Fruit fly (Drosophila melanogaster) whole organism, pupa: ENCODE measurements around the gene CG18258.

Experiments
- CG10348 ChIP-seq: fragments of 200-800 bp; sonication (Bioruptor generic); IDR thresholded peaks from 2 replicates; pipeline ENCODE4 v1.3.6; 2022; ENCODE audit warnings: missing biosample characterization, missing genetic modification characterization
- CG12605 ChIP-seq: fragments of 200-800 bp; sonication (Bioruptor generic); IDR thresholded peaks from 2 replicates; pipeline ENCODE4 v1.3.6; 2022; ENCODE audit warnings: missing biosample characterization, missing genetic modification characterization
- CG13204 ChIP-seq: fragments of 200-800 bp; sonication (Bioruptor generic); optimal IDR thresholded peaks from 2 replicates; lab custom pipeline; 2018; ENCODE audit warnings: missing biosample characterization, mild to moderate bottlenecking, missing genetic modification characterization, moderate library complexity
- CG14655 ChIP-seq: fragments of 200-800 bp; sonication (Bioruptor generic); optimal IDR thresholded peaks from 3 replicates; lab custom pipeline; 2017; ENCODE audit warnings: mild to moderate bottlenecking, missing biosample characterization, missing genetic modification reagents, missing genetic modification characterization
- CG15710 ChIP-seq: fragments of 200-800 bp; sonication (Bioruptor generic); optimal IDR thresholded peaks from 2 replicates; lab custom pipeline; 2018; ENCODE audit warnings: missing biosample characterization, mild to moderate bottlenecking, missing genetic modification characterization, moderate library complexity
- CG17806 ChIP-seq: fragments of 200-800 bp; sonication (Bioruptor generic); optimal IDR thresholded peaks from 2 replicates; lab custom pipeline; 2018; ENCODE audit warnings: missing biosample characterization, mild to moderate bottlenecking, missing genetic modification characterization, moderate library complexity
- CG32121 ChIP-seq: fragments of 200-800 bp; sonication (Bioruptor generic); IDR thresholded peaks from 2 replicates; pipeline ENCODE4 v1.3.6; 2022; ENCODE audit warnings: missing biosample characterization, missing genetic modification characterization
- CG34367 ChIP-seq: fragments of 200-800 bp; sonication (Bioruptor generic); optimal IDR thresholded peaks from 2 replicates; lab custom pipeline; 2018; ENCODE audit warnings: missing biosample characterization, mild to moderate bottlenecking, missing genetic modification characterization
- CG4496 ChIP-seq: fragments of 200-800 bp; sonication (Bioruptor generic); IDR thresholded peaks from 3 replicates; pipeline ENCODE4 v1.3.6; 2022; ENCODE audit warnings: missing biosample characterization, missing genetic modification characterization
- CG8159 ChIP-seq: fragments of 200-800 bp; sonication (Bioruptor generic); optimal IDR thresholded peaks from 3 replicates; lab custom pipeline; 2018; ENCODE audit warnings: missing biosample characterization, mild to moderate bottlenecking, missing genetic modification characterization, moderate library complexity
- CG8301 ChIP-seq: fragments of 200-800 bp; sonication (Bioruptor generic); optimal IDR thresholded peaks from 2 replicates; lab custom pipeline; 2018; ENCODE audit warnings: missing biosample characterization, mild to moderate bottlenecking, missing genetic modification characterization
- CG9948 ChIP-seq: fragments of 200-800 bp; sonication (Bioruptor generic); optimal IDR thresholded peaks from 2 replicates; lab custom pipeline; 2018; ENCODE audit warnings: missing biosample characterization, mild to moderate bottlenecking, missing genetic modification characterization, moderate library complexity
- D1 ChIP-seq: fragments of 200-800 bp; sonication (Bioruptor generic); optimal IDR thresholded peaks from 2 replicates; lab custom pipeline; 2018; ENCODE audit warnings: missing biosample characterization, mild to moderate bottlenecking, missing genetic modification characterization, moderate library complexity
- EcR ChIP-seq: fragments of 200-800 bp; sonication (Bioruptor generic); optimal IDR thresholded peaks from 3 replicates; lab custom pipeline; 2019; ENCODE audit warnings: missing biosample characterization, missing genetic modification characterization, mild to moderate bottlenecking, moderate library complexity, missing genetic modification reagents
- Ets98B ChIP-seq: fragments of 200-800 bp; sonication (Bioruptor generic); IDR thresholded peaks from 2 replicates; pipeline ENCODE4 v1.3.6; 2022; ENCODE audit warnings: missing biosample characterization, missing genetic modification characterization
- Pif1A ChIP-seq: fragments of 200-800 bp; sonication (Bioruptor generic); optimal IDR thresholded peaks from 3 replicates; lab custom pipeline; 2016; ENCODE audit warnings: missing biosample characterization, missing genetic modification characterization
- Pif1B ChIP-seq: fragments of 200-800 bp; sonication (Bioruptor generic); optimal IDR thresholded peaks from 3 replicates; lab custom pipeline; 2016; ENCODE audit warnings: missing biosample characterization, missing genetic modification characterization
- Snoo ChIP-seq: fragments of 200-800 bp; sonication (Bioruptor generic); optimal IDR thresholded peaks from 3 replicates; lab custom pipeline; 2017; ENCODE audit warnings: missing biosample characterization, mild to moderate bottlenecking, missing genetic modification characterization, inconsistent platforms
- fd96Ca ChIP-seq: fragments of 200-800 bp; sonication (Bioruptor generic); IDR thresholded peaks from 3 replicates; pipeline ENCODE4 v1.3.6; 2022; ENCODE audit warnings: missing biosample characterization, missing genetic modification characterization
- gl ChIP-seq: fragments of 200-800 bp; sonication (Bioruptor generic); optimal IDR thresholded peaks from 2 replicates; lab custom pipeline; 2018; ENCODE audit warnings: missing biosample characterization, mild to moderate bottlenecking, missing genetic modification characterization
- rn ChIP-seq: fragments of 200-800 bp; sonication (Bioruptor generic); IDR thresholded peaks from 2 replicates; pipeline ENCODE4 v1.3.6; 2022; ENCODE audit warnings: missing biosample characterization, missing genetic modification characterization

Gene CG18258

DNA sequence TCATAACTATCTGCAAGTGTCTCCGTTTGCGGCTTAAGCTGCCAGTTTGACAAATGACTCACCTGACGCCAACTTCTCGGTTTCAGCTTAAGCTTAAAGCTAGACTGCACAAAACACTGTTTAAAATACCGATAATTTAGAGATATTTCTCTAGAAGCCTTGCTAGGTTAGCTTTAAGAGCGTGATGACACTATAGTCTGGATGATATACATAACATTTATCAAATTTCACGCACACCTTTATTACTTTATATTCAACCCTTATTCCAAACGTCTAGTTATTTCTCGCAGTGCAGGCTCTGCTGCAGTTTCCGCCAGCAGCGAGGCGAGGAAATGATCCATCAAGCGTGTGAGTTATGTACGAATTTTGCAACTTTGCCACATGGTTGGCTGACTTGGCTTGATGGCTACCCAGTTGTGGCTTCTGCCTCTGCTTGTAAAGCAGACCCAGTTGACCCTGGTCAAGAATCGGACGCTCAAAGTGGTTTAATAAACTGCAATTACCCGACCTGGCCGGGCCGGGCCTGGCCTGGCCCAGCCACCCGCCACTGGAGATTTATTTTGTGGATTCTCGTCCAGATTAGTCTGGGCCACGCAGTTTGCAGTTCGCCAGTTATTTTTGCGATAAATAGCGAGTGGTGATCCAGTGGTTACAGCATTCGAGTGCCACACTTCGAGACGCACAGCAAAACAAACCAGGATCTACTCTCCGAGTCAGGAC lies 6.3 kb downstream of the CG18258 start, which contains the start of gene CG12998:
Gene CG12998 (plus strand): TSS at position 436 of the 720 bp plus-strand sequence.
- TF ChIP-seq CG13204 (GFP tag; lab: Kevin White, UChicago) (no peak), fd96Ca (peak; percentile 64; the same call in 2 of the 3 replicates), CG14655 (GFP tag; lab: Kevin White, UChicago) (peak; percentile 33), D1 (tag; lab: Kevin White, UChicago) (no peak), CG12605 (GFP tag; lab: Robert Waterston, UW) (0 out of 2 replicates have a peak, but pooled peaks have one; percentile 11), CG4496 (GFP tag; lab: Robert Waterston, UW) (peak; percentile 65; the same call in 2 of the 3 replicates), CG8301 (tag; lab: Kevin White, UChicago) (peak; percentile 27), Ets98B (GFP tag; lab: Robert Waterston, UW) (peak; percentile 47), CG8159 (peak; percentile 59), Pif1B (peak; percentile 28), Pif1A (GFP tag; lab: Kevin White, UChicago) (no peak), gl (tag; lab: Kevin White, UChicago) (no peak)

DNA sequence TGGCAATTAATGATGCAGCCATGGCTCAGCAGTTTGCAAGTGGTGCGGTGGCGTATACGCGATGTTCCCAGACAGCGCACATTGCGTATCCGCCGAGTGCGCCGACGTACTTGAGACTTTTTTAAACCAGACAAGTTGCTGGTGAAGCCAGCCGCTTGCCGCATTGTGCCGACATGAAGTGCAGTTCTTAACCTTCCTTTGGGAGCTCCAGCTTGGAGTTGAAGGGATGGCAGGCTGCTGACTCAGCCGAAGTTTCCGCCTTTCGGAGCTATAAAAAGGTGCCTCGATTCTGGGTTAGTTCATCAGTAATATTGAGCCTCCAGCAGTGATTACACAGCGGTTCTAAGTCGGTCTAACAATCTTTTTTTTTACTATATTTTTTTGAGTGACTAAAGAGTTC lies 9.0 kb downstream of the CG18258 start, which contains the start of gene CG5172:
Gene CG5172 (plus strand): TSS at position 301 of the 400 bp plus-strand sequence.
- TF ChIP-seq D1 (tag; lab: Kevin White, UChicago): no peak
- TF ChIP-seq gl (tag; lab: Kevin White, UChicago): no peak
- no peak for TF ChIP-seq CG32121
- no peak for TF ChIP-seq CG34367
- TF ChIP-seq CG12605 (GFP tag; lab: Robert Waterston, UW): no peak
- no peak for TF ChIP-seq Snoo (tag; lab: Kevin White, UChicago)
- no peak for TF ChIP-seq CG4496 (GFP tag; lab: Robert Waterston, UW)
- TF ChIP-seq fd96Ca: no peak
- no peak for TF ChIP-seq CG15710 (tag; lab: Kevin White, UChicago)
- no peak for TF ChIP-seq CG9948 (tag; lab: Kevin White, UChicago)
- no peak for TF ChIP-seq rn (GFP tag; lab: Robert Waterston, UW)
- no peak for TF ChIP-seq Ets98B (GFP tag; lab: Robert Waterston, UW)
- no peak for TF ChIP-seq CG17806 (tag; lab: Kevin White, UChicago)
- no peak for TF ChIP-seq CG13204 (GFP tag; lab: Kevin White, UChicago)
- TF ChIP-seq Pif1B: no peak
- no peak for TF ChIP-seq CG14655 (GFP tag; lab: Kevin White, UChicago)
- TF ChIP-seq CG8301 (tag; lab: Kevin White, UChicago): no peak
- no peak for TF ChIP-seq CG10348 (GFP tag; lab: Robert Waterston, UW)
- no peak for TF ChIP-seq EcR (GFP tag; lab: Kevin White, UChicago)

- TF ChIP-seq CG10348 (GFP tag; lab: Robert Waterston, UW) (no peak), CG13204 (GFP tag; lab: Kevin White, UChicago) (no peak), CG17806 (tag; lab: Kevin White, UChicago) (no peak), gl (tag; lab: Kevin White, UChicago) (no peak), CG15710 (tag; lab: Kevin White, UChicago) (no peak), Snoo (tag; lab: Kevin White, UChicago) (no peak), CG32121 (no peak), D1 (tag; lab: Kevin White, UChicago) (no peak), Ets98B (GFP tag; lab: Robert Waterston, UW) (no peak), CG4496 (GFP tag; lab: Robert Waterston, UW) (no peak), CG8301 (tag; lab: Kevin White, UChicago) (no peak), EcR (GFP tag; lab: Kevin White, UChicago) (no peak), fd96Ca (no peak), CG8159 (no peak), CG9948 (tag; lab: Kevin White, UChicago) (no peak), rn (GFP tag; lab: Robert Waterston, UW) (no peak)
These were observed 11.6 kb downstream of the CG18258 start, which contains the start of gene CG34327 for dm6 chrX:17223715-17224114. CG34327 (minus strand) TSS chrX:17223815.

DNA sequence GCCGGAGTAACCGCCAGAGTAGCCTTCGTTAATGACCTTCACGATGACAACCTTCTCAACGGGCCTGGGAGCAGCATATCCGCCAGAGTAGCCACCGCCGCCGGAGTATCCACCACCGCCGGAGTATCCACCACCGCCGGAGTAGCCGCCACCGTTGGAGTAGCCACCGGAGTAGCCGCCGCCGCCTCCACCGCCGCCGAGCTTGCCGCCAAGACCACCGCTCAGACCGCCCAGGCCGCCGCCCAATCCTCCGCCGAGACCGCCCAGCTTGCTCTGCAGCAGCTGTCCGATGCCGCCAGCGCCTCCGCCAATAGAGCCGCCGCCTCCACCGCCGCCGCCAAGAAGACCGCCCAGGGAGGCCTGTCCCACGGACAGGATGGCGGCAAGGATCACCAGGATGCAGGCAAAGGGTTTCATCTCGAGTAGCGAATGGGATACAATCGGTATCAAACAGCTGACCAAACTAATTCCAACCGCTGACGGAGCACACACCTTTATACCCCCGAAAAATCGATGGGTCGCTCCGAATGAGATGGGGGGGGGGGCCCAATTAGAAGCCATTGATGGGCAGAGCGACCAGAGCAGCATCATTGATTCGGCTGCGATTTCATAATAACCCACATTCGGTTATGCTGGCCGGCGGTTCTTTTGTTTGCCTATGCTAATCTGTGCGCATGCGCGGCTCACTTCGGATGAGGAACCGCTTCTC lies 14.0 kb downstream of the CG18258 start:
- no peak for TF ChIP-seq CG32121
- TF ChIP-seq Pif1A (GFP tag; lab: Kevin White, UChicago): no peak
- TF ChIP-seq rn (GFP tag; lab: Robert Waterston, UW): no peak
- no peak for TF ChIP-seq CG14655 (GFP tag; lab: Kevin White, UChicago)
- no peak for TF ChIP-seq CG10348 (GFP tag; lab: Robert Waterston, UW)
- TF ChIP-seq CG8159: no peak
- TF ChIP-seq fd96Ca: no peak
- no peak for TF ChIP-seq Snoo (tag; lab: Kevin White, UChicago)

- no peak for TF ChIP-seq CG9948 (tag; lab: Kevin White, UChicago)
- TF ChIP-seq CG8301 (tag; lab: Kevin White, UChicago): no peak
- no peak for TF ChIP-seq Ets98B (GFP tag; lab: Robert Waterston, UW)
- TF ChIP-seq CG8159: no peak
- no peak for TF ChIP-seq CG15710 (tag; lab: Kevin White, UChicago)
- TF ChIP-seq EcR (GFP tag; lab: Kevin White, UChicago): no peak
- TF ChIP-seq fd96Ca: no peak
- no peak for TF ChIP-seq CG13204 (GFP tag; lab: Kevin White, UChicago)
- TF ChIP-seq gl (tag; lab: Kevin White, UChicago): no peak
- no peak for TF ChIP-seq CG12605 (GFP tag; lab: Robert Waterston, UW)
These were observed 14.5 kb downstream of the CG18258 start, which contains the start of gene CG10598 for dm6 chrX:17226681-17227019. CG10598 (minus strand) TSS chrX:17226867.
